Worm (Caenorhabditis elegans) whole organism, L4 larva: ENCODE results near the gene F33H1.4.

Experiments
- F10B5.3 ChIP-seq: sonication (generic microtip); optimal IDR thresholded peaks from 2 replicates; lab custom pipeline; 2016; ENCODE audit warnings: mild to moderate bottlenecking, missing genetic modification characterization, missing compliant biosample characterization
- F26F4.8 ChIP-seq: fragments of 200-800 bp; sonication (Bioruptor generic); conservative IDR thresholded peaks from 2 replicates; pipeline ENCODE4 v1.3.6; 2022; ENCODE audit warnings: missing genetic modification characterization, missing compliant biosample characterization
- F49E8.2 ChIP-seq: sonication (generic microtip); optimal IDR thresholded peaks from 2 replicates; lab custom pipeline; 2016; ENCODE audit warnings: missing compliant biosample characterization, mild to moderate bottlenecking, missing genetic modification characterization, borderline replicate concordance
- T20F7.1 ChIP-seq: fragments of 200-800 bp; sonication (Bioruptor generic); optimal IDR thresholded peaks from 2 replicates; lab custom pipeline; 2018; ENCODE audit warnings: mild to moderate bottlenecking, missing genetic modification characterization, missing compliant biosample characterization
- T26A8.4 ChIP-seq: fragments of 200-800 bp; sonication (Bioruptor generic); IDR thresholded peaks from 2 replicates; pipeline ENCODE4 v1.3.6; 2022; ENCODE audit warnings: missing genetic modification characterization, missing compliant biosample characterization
- Y48G9A.11 ChIP-seq: fragments of 200-800 bp; sonication (Bioruptor generic); IDR thresholded peaks from 2 replicates; pipeline ENCODE4 v1.3.6; 2022; ENCODE audit warnings: missing genetic modification reagents, missing genetic modification characterization, missing compliant biosample characterization
- Y5F2A.4 ChIP-seq: fragments of 200-800 bp; sonication (Bioruptor generic); optimal IDR thresholded peaks from 2 replicates; lab custom pipeline; 2018; ENCODE audit warnings: mild to moderate bottlenecking, missing genetic modification characterization, missing compliant biosample characterization
- aha-1 ChIP-seq: fragments of 150-350 bp; peaks from one replicate; lab custom pipeline; 2014; ENCODE audit warnings: missing biosample characterization, missing genetic modification characterization
- arid-1 ChIP-seq: fragments of 200-800 bp; sonication (Bioruptor generic); conservative IDR thresholded peaks from 2 replicates; pipeline ENCODE4 v1.3.6; 2022; ENCODE audit warnings: missing genetic modification reagents, missing genetic modification characterization, missing compliant biosample characterization
- ceh-20 ChIP-seq: fragments of 200-800 bp; sonication (Bioruptor generic); IDR thresholded peaks from 2 replicates; pipeline ENCODE4 v1.3.6; 2022; ENCODE audit warnings: missing genetic modification reagents, missing genetic modification characterization, missing compliant biosample characterization
- ceh-32 ChIP-seq: sonication (generic microtip); optimal IDR thresholded peaks from 2 replicates; lab custom pipeline; 2016; ENCODE audit warnings: mild to moderate bottlenecking, missing genetic modification characterization, missing compliant biosample characterization; ENCODE audit not compliant: poor library complexity
- ceh-44 ChIP-seq: fragments of 200-800 bp; sonication (Bioruptor generic); IDR thresholded peaks from 2 replicates; pipeline ENCODE4 v1.3.6; 2022; ENCODE audit warnings: missing genetic modification reagents, missing genetic modification characterization, missing compliant biosample characterization
- ceh-62 ChIP-seq: sonication (generic microtip); optimal IDR thresholded peaks from 2 replicates; lab custom pipeline; 2017; ENCODE audit warnings: missing biosample characterization, missing genetic modification characterization
- cey-2 ChIP-seq: sonication (generic microtip); optimal IDR thresholded peaks from 3 replicates; lab custom pipeline; 2017; ENCODE audit warnings: missing genetic modification characterization, mild to moderate bottlenecking, missing compliant biosample characterization, antibody characterized with exemption, borderline replicate concordance; ENCODE audit not compliant: insufficient read depth
- ctbp-1 ChIP-seq: fragments of 200-800 bp; sonication (Bioruptor generic); IDR thresholded peaks from 2 replicates; pipeline ENCODE4 v1.3.6; 2022; ENCODE audit warnings: missing genetic modification reagents, missing genetic modification characterization, missing compliant biosample characterization
- daf-12 ChIP-seq: fragments of 150-350 bp; optimal IDR thresholded peaks from 2 replicates; lab custom pipeline; 2014; ENCODE audit warnings: missing biosample characterization, missing genetic modification reagents, missing genetic modification characterization
- dmd-6 ChIP-seq: fragments of 200-800 bp; sonication (Bioruptor generic); IDR thresholded peaks from 2 replicates; pipeline ENCODE4 v1.3.6; 2022; ENCODE audit warnings: missing genetic modification reagents, missing genetic modification characterization, missing compliant biosample characterization
- dmd-8 ChIP-seq: fragments of 200-800 bp; sonication (Bioruptor generic); IDR thresholded peaks from 2 replicates; pipeline ENCODE4 v1.3.6; 2022; ENCODE audit warnings: missing genetic modification characterization, missing compliant biosample characterization
- duxl-1 ChIP-seq: sonication (generic microtip); optimal IDR thresholded peaks from 2 replicates; lab custom pipeline; 2016; ENCODE audit warnings: mild to moderate bottlenecking, missing genetic modification characterization, moderate library complexity, missing compliant biosample characterization; ENCODE audit not compliant: poor library complexity
- dve-1 ChIP-seq: sonication (generic microtip); optimal IDR thresholded peaks from 2 replicates; lab custom pipeline; 2017; ENCODE audit warnings: antibody characterized with exemption, mild to moderate bottlenecking, missing genetic modification characterization, missing compliant biosample characterization; ENCODE audit not compliant: insufficient read depth
- lin-29 ChIP-seq: fragments of 200-800 bp; sonication (Bioruptor generic); IDR thresholded peaks from 2 replicates; pipeline ENCODE4 v1.3.6; 2022; ENCODE audit warnings: missing genetic modification reagents, missing genetic modification characterization, missing compliant biosample characterization
- lin-38 ChIP-seq: fragments of 200-800 bp; sonication (Bioruptor generic); IDR thresholded peaks from 2 replicates; pipeline ENCODE4 v1.3.6; 2022; ENCODE audit warnings: missing genetic modification reagents, missing genetic modification characterization, missing compliant biosample characterization
- lin-39 ChIP-seq: fragments of 150-350 bp; optimal IDR thresholded peaks from 2 replicates; lab custom pipeline; 2014; ENCODE audit warnings: missing biosample characterization, missing genetic modification reagents, missing genetic modification characterization
- madf-5 ChIP-seq, 2 experiments: fragments of 200-800 bp; sonication (Bioruptor generic); IDR thresholded peaks; 2 replicates each; pipeline ENCODE4 v1.3.6; 2022; ENCODE audit warnings: missing compliant biosample characterization in 2 of 2, missing genetic modification characterization in 2 of 2
- madf-9 ChIP-seq: fragments of 200-800 bp; sonication (Bioruptor generic); conservative IDR thresholded peaks from 2 replicates; pipeline ENCODE4 v1.3.6; 2022; ENCODE audit warnings: missing genetic modification reagents, missing genetic modification characterization, missing compliant biosample characterization
- mep-1 ChIP-seq: fragments of 150-350 bp; sonication (generic microtip); optimal IDR thresholded peaks from 3 replicates; lab custom pipeline; 2014; ENCODE audit warnings: missing biosample characterization, missing genetic modification characterization
- nhr-10 ChIP-seq: fragments of 150-350 bp; optimal IDR thresholded peaks from 2 replicates; lab custom pipeline; 2014; ENCODE audit warnings: missing biosample characterization, missing genetic modification characterization
- nhr-11 ChIP-seq: fragments of 150-350 bp; optimal IDR thresholded peaks from 2 replicates; lab custom pipeline; 2014; ENCODE audit warnings: missing biosample characterization, missing genetic modification characterization
- nhr-237 ChIP-seq: sonication (generic microtip); optimal IDR thresholded peaks from 2 replicates; lab custom pipeline; 2017; ENCODE audit warnings: missing biosample characterization, missing genetic modification characterization
- nhr-28 ChIP-seq: fragments of 150-350 bp; optimal IDR thresholded peaks from 2 replicates; lab custom pipeline; 2014; ENCODE audit warnings: missing biosample characterization, missing genetic modification characterization
- nhr-41 ChIP-seq: fragments of 200-800 bp; sonication (Bioruptor generic); IDR thresholded peaks from 2 replicates; pipeline ENCODE4 v1.3.6; 2022; ENCODE audit warnings: missing genetic modification reagents, missing genetic modification characterization, missing compliant biosample characterization
- nhr-42 ChIP-seq: fragments of 200-800 bp; sonication (Bioruptor generic); IDR thresholded peaks from 2 replicates; pipeline ENCODE4 v1.3.6; 2022; ENCODE audit warnings: missing genetic modification characterization, missing compliant biosample characterization
- nhr-77 ChIP-seq: fragments of 150-350 bp; optimal IDR thresholded peaks from 2 replicates; lab custom pipeline; 2014; ENCODE audit warnings: missing biosample characterization, missing genetic modification characterization
- pha-4 ChIP-seq, 2 experiments: fragments of 150-350 bp in 1 of 2; fragments of 200-800 bp in 1 of 2; sonication (Bioruptor generic) in 1 of 2; IDR thresholded peaks in 1 of 2; optimal IDR thresholded peaks in 1 of 2; 2 replicates each; pipeline versions ENCODE4 v1.3.6 to Lab custom; 2014 to 2022; ENCODE audit warnings: missing genetic modification characterization in 2 of 2, missing genetic modification reagents in 2 of 2, missing biosample characterization in 1 of 2, missing compliant biosample characterization in 1 of 2
- pqm-1 ChIP-seq: sonication (generic microtip); optimal IDR thresholded peaks from 2 replicates; lab custom pipeline; 2017; ENCODE audit warnings: missing biosample characterization, missing genetic modification characterization
- rbr-2 ChIP-seq: sonication (generic microtip); optimal IDR thresholded peaks from 2 replicates; lab custom pipeline; 2016; ENCODE audit warnings: missing genotype, missing genetic modification characterization, missing compliant biosample characterization
- saeg-2 ChIP-seq: fragments of 200-800 bp; sonication (Bioruptor generic); IDR thresholded peaks from 2 replicates; pipeline ENCODE4 v1.3.6; 2022; ENCODE audit warnings: missing genetic modification reagents, missing genetic modification characterization, missing compliant biosample characterization
- set-16 ChIP-seq: fragments of 200-800 bp; sonication (Bioruptor generic); IDR thresholded peaks from 2 replicates; pipeline ENCODE4 v1.3.6; 2022; ENCODE audit warnings: missing genetic modification reagents, missing genetic modification characterization, missing compliant biosample characterization
- tag-97 ChIP-seq: fragments of 200-800 bp; sonication (Bioruptor generic); IDR thresholded peaks from 2 replicates; pipeline ENCODE4 v1.3.6; 2022; ENCODE audit warnings: missing genetic modification characterization, missing compliant biosample characterization
- tra-1 ChIP-seq: fragments of 200-800 bp; sonication (Bioruptor generic); IDR thresholded peaks from 2 replicates; pipeline ENCODE4 v1.3.6; 2022; ENCODE audit warnings: missing genetic modification reagents, missing genetic modification characterization, missing compliant biosample characterization
- unc-130 ChIP-seq: sonication (generic microtip); optimal IDR thresholded peaks from 2 replicates; lab custom pipeline; 2016; ENCODE audit warnings: missing genetic modification reagents, missing genetic modification characterization, missing compliant biosample characterization
- vab-7 ChIP-seq: fragments of 200-800 bp; sonication (Bioruptor generic); IDR thresholded peaks from 2 replicates; pipeline ENCODE4 v1.3.6; 2022; ENCODE audit warnings: missing genetic modification reagents, missing genetic modification characterization, missing compliant biosample characterization
- zip-2 ChIP-seq: fragments of 150-350 bp; optimal IDR thresholded peaks from 2 replicates; lab custom pipeline; 2014; ENCODE audit warnings: missing biosample characterization, missing genetic modification characterization
- ztf-11 ChIP-seq: fragments of 150-350 bp; optimal IDR thresholded peaks from 2 replicates; lab custom pipeline; 2014; ENCODE audit warnings: missing biosample characterization, missing genetic modification characterization
- ztf-7 ChIP-seq: fragments of 150-350 bp; optimal IDR thresholded peaks from 2 replicates; lab custom pipeline; 2014; ENCODE audit warnings: missing biosample characterization, missing genetic modification characterization

Gene F33H1.4

ce11 chrII:10127389-10127788 is 47.1 kb upstream of the F33H1.4 start, which contains the start of gene F27E5.8:
TSS of gene F27E5.8 (minus strand) at chrII:10127489.
- TF ChIP-seq dmd-6 (no peak), dve-1 (tag; lab: Kevin White, UChicago) (no peak), F10B5.3 (tag; lab: Kevin White, UChicago) (no peak), lin-39 (no peak), nhr-237 (no peak), dmd-8 (GFP tag; lab: Robert Waterston, UW) (no peak), ctbp-1 (GFP tag; lab: Robert Waterston, UW) (no peak), T26A8.4 (GFP tag; lab: Robert Waterston, UW) (no peak), madf-9 (GFP tag; lab: Robert Waterston, UW) (no peak), zip-2 (tag; lab: Kevin White, UChicago) (no peak), ceh-44 (GFP tag; lab: Robert Waterston, UW) (no peak), tra-1 (GFP tag; lab: Robert Waterston, UW) (no peak)

ce11 chrII:10131760-10132159 is 42.7 kb upstream of the F33H1.4 start, which contains the start of gene F27E5.5:
TSS of gene F27E5.5 (minus strand) at chrII:10131860.
- no peak for TF ChIP-seq arid-1
- no peak for TF ChIP-seq mep-1
- TF ChIP-seq ceh-20 (GFP tag; lab: Robert Waterston, UW) = no peak
- TF ChIP-seq set-16 (GFP tag; lab: Robert Waterston, UW) = no peak

- TF ChIP-seq aha-1 (tag; lab: Kevin White, UChicago) (peak; percentile 76), cey-2 (no peak), nhr-11 (peak; percentile 26)
Observed at ce11 chrII:10132818-10133217, 41.6 kb upstream of the F33H1.4 start.

ce11 chrII:10134285-10134995 is 40.0 kb upstream of the F33H1.4 start, which contains the start of gene F27E5.9:
TSS of gene F27E5.9 (plus strand) at chrII:10134945.
- no peak for TF ChIP-seq T20F7.1 (GFP tag; lab: Kevin White, UChicago)
- peak; percentile 56; the same call in 1 of the 2 replicates for TF ChIP-seq nhr-41 (GFP tag; lab: Robert Waterston, UW)
- TF ChIP-seq nhr-28 (tag; lab: Kevin White, UChicago) = peak; percentile 85
- no peak for TF ChIP-seq tag-97 (GFP tag; lab: Robert Waterston, UW)
- TF ChIP-seq ceh-32 (tag; lab: Kevin White, UChicago) = no peak
- peak; percentile 99 for TF ChIP-seq pqm-1
- TF ChIP-seq pha-4 (GFP tag; IDR thresholded peaks at IDR 0.05; lab: Robert Waterston, UW) = no peak
- no peak for TF ChIP-seq pha-4 (tag; optimal IDR thresholded peaks at IDR 0.05; lab: Kevin White, UChicago)
- TF ChIP-seq ztf-11 (tag; lab: Kevin White, UChicago) = no peak
- TF ChIP-seq F26F4.8 (GFP tag; lab: Robert Waterston, UW) = no peak
- no peak for TF ChIP-seq nhr-42 (GFP tag; lab: Robert Waterston, UW)
- TF ChIP-seq rbr-2 (tag; lab: Kevin White, UChicago) = no peak
- no peak for TF ChIP-seq duxl-1 (tag; lab: Kevin White, UChicago)
- TF ChIP-seq set-16 (GFP tag; lab: Robert Waterston, UW) = no peak
- TF ChIP-seq saeg-2 (GFP tag; lab: Robert Waterston, UW) = no peak
- no peak for TF ChIP-seq cey-2
- TF ChIP-seq vab-7 = no peak
- TF ChIP-seq ztf-7 = peak; percentile 30
- TF ChIP-seq aha-1 (tag; lab: Kevin White, UChicago) = no peak
- TF ChIP-seq unc-130 = no peak
- TF ChIP-seq lin-29 = no peak
- TF ChIP-seq lin-38 (GFP tag; lab: Robert Waterston, UW) = no peak
- TF ChIP-seq nhr-77 (tag; lab: Kevin White, UChicago) = peak; percentile 52
- TF ChIP-seq nhr-10 = no peak
- TF ChIP-seq Y5F2A.4 (GFP tag; lab: Kevin White, UChicago) = no peak
- TF ChIP-seq ceh-62 (tag; lab: Kevin White, UChicago) = no peak
- TF ChIP-seq daf-12 = no peak
- no peak for TF ChIP-seq madf-5 (GFP tag; IDR thresholded peaks at IDR 0.05; lab: Robert Waterston, UW)
- TF ChIP-seq F49E8.2 = no peak
- TF ChIP-seq Y48G9A.11 (GFP tag; lab: Robert Waterston, UW) = no peak
